Fruit fly (Drosophila melanogaster) whole organism, wandering third instar larva: ENCODE results near the gene CG10286.

ENCODE experiments used
- Myc ChIP-seq: fragments of >200 bp; optimal IDR thresholded peaks from 2 replicates; lab custom pipeline; 2017
- OdsH ChIP-seq: fragments of 200-800 bp; sonication (Bioruptor generic); optimal IDR thresholded peaks from 2 replicates; lab custom pipeline; 2016; ENCODE audit warnings: missing biosample characterization, mild to moderate bottlenecking, missing genetic modification characterization
- Rel ChIP-seq, 2 experiments: fragments of 200-800 bp; sonication (Bioruptor generic) in 1 of 2; optimal IDR thresholded peaks; 2 replicates in 1 of 2; 3 replicates in 1 of 2; lab custom pipeline; 2016 to 2019; ENCODE audit warnings: mild to moderate bottlenecking in 2 of 2, missing biosample characterization in 2 of 2, missing genetic modification characterization in 2 of 2, moderate library complexity in 1 of 2
- dl ChIP-seq, 2 experiments: fragments of 175-275, 200-275 bp in 1 of 2; fragments of 200-275 bp in 1 of 2; sonication (Bioruptor generic); optimal IDR thresholded peaks; lab custom pipeline; 2018; ENCODE audit warnings: mild to moderate bottlenecking in 2 of 2, missing biosample characterization in 2 of 2, missing genetic modification characterization in 2 of 2, moderate library complexity in 2 of 2; ENCODE audit not compliant: partially characterized antibody in 2 of 2, insufficient read depth in 1 of 2
- dmrt93B ChIP-seq: fragments of 200-800 bp; sonication (Bioruptor generic); optimal IDR thresholded peaks from 2 replicates; lab custom pipeline; 2018; ENCODE audit warnings: missing biosample characterization, mild to moderate bottlenecking, missing genetic modification characterization
- fru ChIP-seq: fragments of 200-800 bp; sonication (Bioruptor generic); optimal IDR thresholded peaks from 3 replicates; lab custom pipeline; 2016; ENCODE audit warnings: missing biosample characterization, mild to moderate bottlenecking, missing genetic modification characterization
- lola ChIP-seq: fragments of >200 bp; optimal IDR thresholded peaks from 2 replicates; lab custom pipeline; 2017; ENCODE audit warnings: missing biosample characterization, missing genetic modification characterization
- rgr ChIP-seq: fragments of 200-800 bp; sonication (Bioruptor generic); optimal IDR thresholded peaks from 3 replicates; lab custom pipeline; 2016; ENCODE audit warnings: missing biosample characterization, mild to moderate bottlenecking, missing genetic modification characterization
- sv ChIP-seq: fragments of 200-800 bp; sonication (Bioruptor generic); optimal IDR thresholded peaks from 3 replicates; lab custom pipeline; 2016; ENCODE audit warnings: missing biosample characterization, missing genetic modification characterization
- tai ChIP-seq: sonication (Bioruptor generic); optimal IDR thresholded peaks from 2 replicates; lab custom pipeline; 2016; ENCODE audit warnings: missing biosample characterization, missing genetic modification characterization
- usp ChIP-seq: fragments of >200 bp; optimal IDR thresholded peaks from 2 replicates; lab custom pipeline; 2017; ENCODE audit warnings: missing biosample characterization, missing genetic modification characterization

DNA sequence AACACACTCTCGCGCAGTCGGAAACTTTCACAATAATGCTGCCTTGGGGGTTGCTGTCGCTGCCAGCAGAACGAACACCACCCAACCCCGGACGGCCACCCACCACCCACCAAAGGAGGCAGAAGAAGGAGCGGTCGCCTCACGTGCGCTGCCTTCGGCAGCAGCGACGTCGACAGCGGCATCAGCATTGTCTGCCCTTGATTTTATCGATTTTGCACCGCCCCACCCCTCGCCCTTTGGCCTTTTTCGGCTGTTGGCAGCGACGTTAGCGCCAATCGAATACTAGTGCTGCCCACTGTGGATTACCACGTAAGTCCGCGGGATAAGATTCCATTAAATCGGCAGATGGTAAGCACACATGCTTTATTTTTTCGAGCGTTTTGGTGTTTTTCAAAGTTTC, 50.3 kb downstream of the CG10286 start:
- no peak for TF ChIP-seq dl (GFP tag; optimal IDR thresholded peaks at IDR 0.05; lab: Kevin White, UChicago; ENCODE audit: insufficient read depth in 1 of 2, partially characterized antibody in 2 of 2)
- no peak for TF ChIP-seq fru (GFP tag; lab: Kevin White, UChicago)
- TF ChIP-seq tai = no peak
- no peak for TF ChIP-seq usp
- TF ChIP-seq OdsH = no peak
- no peak for TF ChIP-seq dmrt93B (GFP tag; lab: Kevin White, UChicago)
- no peak for TF ChIP-seq lola (GFP tag; lab: Kevin White, UChicago)
- TF ChIP-seq rgr (GFP tag; lab: Kevin White, UChicago) = no peak
- TF ChIP-seq Myc (lab: Kevin White, UChicago) = no peak
- TF ChIP-seq sv (GFP tag; lab: Kevin White, UChicago) = no peak
- no peak for TF ChIP-seq Rel (GFP tag; optimal IDR thresholded peaks at IDR 0.05; lab: Kevin White, UChicago)
- no peak for TF ChIP-seq Rel (tag; optimal IDR thresholded peaks at IDR 0.05; lab: Kevin White, UChicago)
